Fruit fly (Drosophila melanogaster) whole organism, embryonic: Measurements from ENCODE around the gene CG14326.

ENCODE experiments used
- Antp ChIP-seq: fragments of 200-800 bp; sonication (Bioruptor generic); optimal IDR thresholded peaks from 3 replicates; lab custom pipeline; 2016; ENCODE audit warnings: missing biosample characterization, missing genetic modification characterization
- B-H2 ChIP-seq: fragments of 200-800 bp; sonication (Bioruptor generic); optimal IDR thresholded peaks from 2 replicates; lab custom pipeline; 2018; ENCODE audit warnings: missing biosample characterization, mild to moderate bottlenecking, missing genetic modification characterization
- Bdp1 ChIP-seq: fragments of 200-800 bp; sonication (Bioruptor generic); optimal IDR thresholded peaks from 3 replicates; lab custom pipeline; 2016; ENCODE audit warnings: missing biosample characterization, missing genetic modification characterization
- CG10267 ChIP-seq: fragments of 200-800 bp; sonication (Bioruptor generic); optimal IDR thresholded peaks from 2 replicates; lab custom pipeline; 2018; ENCODE audit warnings: missing biosample characterization, mild to moderate bottlenecking, missing genetic modification characterization, moderate library complexity
- CG12104 ChIP-seq: fragments of 200-800 bp; sonication (Bioruptor generic); optimal IDR thresholded peaks from 3 replicates; lab custom pipeline; 2016; ENCODE audit warnings: missing biosample characterization, missing genetic modification characterization
- CG12155 ChIP-seq: fragments of 200-800 bp; sonication (Bioruptor generic); optimal IDR thresholded peaks from 3 replicates; lab custom pipeline; 2016; ENCODE audit warnings: missing biosample characterization, missing genetic modification characterization
- CG12942 ChIP-seq: fragments of 200-800 bp; sonication (Bioruptor generic); optimal IDR thresholded peaks from 3 replicates; lab custom pipeline; 2016; ENCODE audit warnings: missing biosample characterization, missing genetic modification characterization
- CG13123 ChIP-seq: fragments of 200-800 bp; sonication (Bioruptor generic); optimal IDR thresholded peaks from 2 replicates; lab custom pipeline; 2016; ENCODE audit warnings: missing biosample characterization, missing genetic modification characterization
- CG15011 ChIP-seq: fragments of 200-800 bp; sonication (Bioruptor generic); optimal IDR thresholded peaks from 3 replicates; lab custom pipeline; 2018; ENCODE audit warnings: missing biosample characterization, mild to moderate bottlenecking, missing genetic modification characterization
- CG30020 ChIP-seq: fragments of 200-800 bp; optimal IDR thresholded peaks from 2 replicates; lab custom pipeline; 2019; ENCODE audit warnings: missing biosample characterization, mild to moderate bottlenecking, missing genetic modification characterization, moderate library complexity
- CG30403 ChIP-seq: fragments of 200-800 bp; sonication (Bioruptor generic); optimal IDR thresholded peaks from 3 replicates; lab custom pipeline; 2016; ENCODE audit warnings: missing biosample characterization, missing genetic modification characterization
- CG31365 ChIP-seq: fragments of 200-800 bp; sonication (Bioruptor generic); optimal IDR thresholded peaks from 2 replicates; lab custom pipeline; 2018; ENCODE audit warnings: missing biosample characterization, mild to moderate bottlenecking, missing genetic modification characterization
- CG31388 ChIP-seq: fragments of 200-800 bp; sonication (Bioruptor generic); optimal IDR thresholded peaks from 2 replicates; lab custom pipeline; 2016; ENCODE audit warnings: missing biosample characterization, missing genetic modification characterization
- CG32767 ChIP-seq: fragments of 200-800 bp; sonication (Bioruptor generic); IDR thresholded peaks from 2 replicates; pipeline ENCODE4 v1.3.6; 2022; ENCODE audit warnings: missing biosample characterization, missing genetic modification characterization
- CG4328 ChIP-seq: fragments of 200-800 bp; sonication (Bioruptor generic); optimal IDR thresholded peaks from 3 replicates; lab custom pipeline; 2017; ENCODE audit warnings: missing biosample characterization, missing genetic modification reagents, missing genetic modification characterization
- CG4617 ChIP-seq: fragments of 200-800 bp; sonication (Bioruptor generic); optimal IDR thresholded peaks from 3 replicates; lab custom pipeline; 2016; ENCODE audit warnings: missing biosample characterization, missing genetic modification characterization, borderline replicate concordance
- CG5245 ChIP-seq: fragments of 200-800 bp; sonication (Bioruptor generic); optimal IDR thresholded peaks from 3 replicates; lab custom pipeline; 2016; ENCODE audit warnings: missing biosample characterization, missing genetic modification characterization
- CG6175 ChIP-seq: fragments of 200-800 bp; sonication (Bioruptor generic); IDR thresholded peaks from 3 replicates; pipeline ENCODE4 v1.3.6; 2022; ENCODE audit warnings: missing biosample characterization, missing genetic modification characterization
- CG6683 ChIP-seq: fragments of 200-800 bp; sonication (Bioruptor generic); optimal IDR thresholded peaks from 2 replicates; lab custom pipeline; 2017; ENCODE audit warnings: missing biosample characterization, mild to moderate bottlenecking, missing genetic modification characterization, missing genetic modification reagents
- CG7928 ChIP-seq: fragments of 200-800 bp; sonication (Bioruptor generic); optimal IDR thresholded peaks from 2 replicates; lab custom pipeline; 2017; ENCODE audit warnings: missing biosample characterization, mild to moderate bottlenecking, missing genetic modification characterization
- CG8944 ChIP-seq: fragments of 200-800 bp; sonication (Bioruptor generic); optimal IDR thresholded peaks from 3 replicates; lab custom pipeline; 2016; ENCODE audit warnings: missing biosample characterization, missing genetic modification characterization
- CG9215 ChIP-seq: fragments of 200-800 bp; sonication (Bioruptor generic); IDR thresholded peaks from 2 replicates; pipeline ENCODE4 v1.3.6; 2022; ENCODE audit warnings: missing biosample characterization, missing genetic modification characterization
- CkIIα-i1 ChIP-seq: fragments of 200-800 bp; sonication (Bioruptor generic); IDR thresholded peaks from 2 replicates; pipeline ENCODE4 v1.3.6; 2022; ENCODE audit warnings: missing biosample characterization, missing genetic modification characterization
- D19A ChIP-seq: fragments of 200-800 bp; optimal IDR thresholded peaks from 3 replicates; lab custom pipeline; 2019; ENCODE audit warnings: missing biosample characterization, mild to moderate bottlenecking, missing genetic modification characterization, moderate library complexity
- E2f2 ChIP-seq: fragments of 200-800 bp; sonication (Bioruptor generic); IDR thresholded peaks from 2 replicates; pipeline ENCODE4 v1.3.6; 2022; ENCODE audit warnings: missing biosample characterization, missing genetic modification characterization
- Ets65A ChIP-seq: fragments of 200-800 bp; sonication (Bioruptor generic); peaks from one replicate; lab custom pipeline; 2016; ENCODE audit warnings: missing biosample characterization, missing genetic modification characterization
- Hand ChIP-seq: fragments of 200-800 bp; sonication (Bioruptor generic); optimal IDR thresholded peaks from 2 replicates; lab custom pipeline; 2017; ENCODE audit warnings: mild to moderate bottlenecking, missing biosample characterization, missing genetic modification reagents, missing genetic modification characterization
- Hr39 ChIP-seq: fragments of >200 bp; optimal IDR thresholded peaks from 2 replicates; lab custom pipeline; 2017
- Hr78 ChIP-seq, 2 experiments: fragments of 200-800 bp in 1 of 2; fragments of >200 bp in 1 of 2; sonication (Bioruptor generic) in 1 of 2; optimal IDR thresholded peaks; 2 replicates each; lab custom pipeline; 2017 to 2019; ENCODE audit warnings: missing biosample characterization in 2 of 2, missing genetic modification characterization in 2 of 2, mild to moderate bottlenecking in 1 of 2, moderate library complexity in 1 of 2
- Oli ChIP-seq: fragments of 200-800 bp; sonication (Bioruptor generic); optimal IDR thresholded peaks from 2 replicates; lab custom pipeline; 2018; ENCODE audit warnings: missing biosample characterization, mild to moderate bottlenecking, missing genetic modification characterization, moderate library complexity
- Side ChIP-seq: fragments of 200-800 bp; sonication (Bioruptor generic); optimal IDR thresholded peaks from 2 replicates; lab custom pipeline; 2016; ENCODE audit warnings: missing biosample characterization, missing genetic modification characterization
- Six4 ChIP-seq: fragments of 200-800 bp; sonication (Bioruptor generic); optimal IDR thresholded peaks from 2 replicates; lab custom pipeline; 2016; ENCODE audit warnings: missing biosample characterization, missing genetic modification characterization
- aop ChIP-seq: fragments of 200-800 bp; sonication (Bioruptor generic); IDR thresholded peaks from 2 replicates; pipeline ENCODE4 v1.3.6; 2022; ENCODE audit warnings: missing biosample characterization, missing genetic modification characterization
- bigmax ChIP-seq: fragments of 200-800 bp; sonication (Bioruptor generic); optimal IDR thresholded peaks from 2 replicates; lab custom pipeline; 2018; ENCODE audit warnings: missing biosample characterization, mild to moderate bottlenecking, missing genetic modification characterization
- crol ChIP-seq: fragments of 200-800 bp; sonication (Bioruptor generic); IDR thresholded peaks from 2 replicates; pipeline ENCODE4 v1.3.6; 2022; ENCODE audit warnings: missing biosample characterization, missing genetic modification characterization
- danr ChIP-seq: fragments of 200-800 bp; sonication (Bioruptor generic); IDR thresholded peaks from 2 replicates; pipeline ENCODE4 v1.3.6; 2022; ENCODE audit warnings: missing biosample characterization, missing genetic modification characterization
- dmrt11E ChIP-seq: fragments of 200-800 bp; sonication (Bioruptor generic); optimal IDR thresholded peaks from 3 replicates; lab custom pipeline; 2018; ENCODE audit warnings: missing biosample characterization, mild to moderate bottlenecking, missing genetic modification characterization, moderate library complexity
- fd102C ChIP-seq: fragments of 200-800 bp; sonication (Bioruptor generic); optimal IDR thresholded peaks from 2 replicates; lab custom pipeline; 2018; ENCODE audit warnings: missing biosample characterization, mild to moderate bottlenecking, missing genetic modification characterization, moderate library complexity
- grn ChIP-seq: fragments of 200-800 bp; sonication (Bioruptor generic); optimal IDR thresholded peaks from 3 replicates; lab custom pipeline; 2017; ENCODE audit warnings: missing biosample characterization, missing genetic modification characterization
- h ChIP-seq: fragments of >200 bp; optimal IDR thresholded peaks from 2 replicates; lab custom pipeline; 2017
- inv ChIP-seq: fragments of 200-800 bp; sonication (Bioruptor generic); IDR thresholded peaks from 2 replicates; pipeline ENCODE4 v1.3.6; 2022; ENCODE audit warnings: missing biosample characterization, missing genetic modification characterization; ENCODE audit not compliant: partially characterized antibody
- knrl ChIP-seq: fragments of 200-800 bp; sonication (Bioruptor generic); IDR thresholded peaks from 3 replicates; pipeline ENCODE4 v1.3.6; 2022; ENCODE audit warnings: missing biosample characterization, missing genetic modification characterization; ENCODE audit not compliant: partially characterized antibody
- odd ChIP-seq: fragments of 200-800 bp; sonication (Bioruptor generic); optimal IDR thresholded peaks from 2 replicates; lab custom pipeline; 2017; ENCODE audit warnings: missing biosample characterization, mild to moderate bottlenecking, missing genetic modification characterization
- prd ChIP-seq, 3 experiments: fragments of >200 bp in 2 of 3; fragments of 200-800 bp in 1 of 3; sonication (Bioruptor generic) in 1 of 3; optimal IDR thresholded peaks in 2 of 3; IDR thresholded peaks in 1 of 3; 2 replicates in 2 of 3; 3 replicates in 1 of 3; pipeline versions ENCODE4 v1.3.6 to Lab custom; 2017 to 2022; ENCODE audit warnings: missing biosample characterization in 1 of 3, missing genetic modification characterization in 1 of 3
- pum ChIP-seq: fragments of 200-800 bp; sonication (Bioruptor generic); optimal IDR thresholded peaks from 2 replicates; lab custom pipeline; 2016; ENCODE audit warnings: missing biosample characterization, missing genetic modification characterization
- schlank ChIP-seq: fragments of 200-800 bp; sonication (Bioruptor generic); optimal IDR thresholded peaks from 2 replicates; lab custom pipeline; 2018; ENCODE audit warnings: missing biosample characterization, mild to moderate bottlenecking, missing genetic modification characterization
- sisA ChIP-seq: fragments of 200-800 bp; sonication (Bioruptor generic); IDR thresholded peaks from 2 replicates; pipeline ENCODE4 v1.3.6; 2022; ENCODE audit warnings: missing biosample characterization, missing genetic modification characterization
- sob ChIP-seq: fragments of 200-800 bp; sonication (Bioruptor generic); IDR thresholded peaks from 2 replicates; pipeline ENCODE4 v1.3.6; 2022; ENCODE audit warnings: missing biosample characterization, missing genetic modification characterization
- unc-4 ChIP-seq: fragments of 200-800 bp; sonication (Bioruptor generic); IDR thresholded peaks from 2 replicates; pipeline ENCODE4 v1.3.6; 2022; ENCODE audit warnings: missing biosample characterization, missing genetic modification characterization; ENCODE audit not compliant: partially characterized antibody
- unpg ChIP-seq: fragments of 200-800 bp; sonication (Bioruptor generic); optimal IDR thresholded peaks from 3 replicates; lab custom pipeline; 2018; ENCODE audit warnings: missing biosample characterization, mild to moderate bottlenecking, missing genetic modification characterization, moderate library complexity
- usp ChIP-seq: fragments of >200 bp; optimal IDR thresholded peaks from 2 replicates; lab custom pipeline; 2017; ENCODE audit warnings: missing biosample characterization, missing genetic modification characterization
- vfl ChIP-seq: fragments of 200-800 bp; sonication (Bioruptor generic); optimal IDR thresholded peaks from 2 replicates; lab custom pipeline; 2016; ENCODE audit warnings: missing biosample characterization, missing genetic modification characterization
- yki ChIP-seq: fragments of >200 bp; optimal IDR thresholded peaks from 3 replicates; lab custom pipeline; 2018

CG14326 gene

dm6 chr3R:17605872-17606271 is 13.0 kb upstream of the CG14326 start, which contains the start of gene sll (continued):
- TF ChIP-seq Antp (GFP tag; lab: Kevin White, UChicago) = no peak
- no peak for TF ChIP-seq CG8944
- no peak for TF ChIP-seq unpg (GFP tag; lab: Kevin White, UChicago)
- no peak for TF ChIP-seq CG6683 (GFP tag; lab: Kevin White, UChicago)
- TF ChIP-seq CG30020 (tag; lab: Kevin White, UChicago) = no peak
- TF ChIP-seq Ets65A = no peak
- no peak for TF ChIP-seq CG12942
- TF ChIP-seq bigmax (GFP tag; lab: Kevin White, UChicago) = no peak
- no peak for TF ChIP-seq aop
- TF ChIP-seq yki (lab: Kevin White, UChicago) = no peak
- peak; percentile 39 for TF ChIP-seq CG4617
- no peak for TF ChIP-seq Side (GFP tag; lab: Kevin White, UChicago)
- no peak for TF ChIP-seq schlank
- no peak for TF ChIP-seq vfl (GFP tag; lab: Kevin White, UChicago)
- TF ChIP-seq prd (optimal IDR thresholded peaks at IDR 0.05; lab: Kevin White, UChicago) = no peak
- no peak for TF ChIP-seq prd (GFP tag; IDR thresholded peaks at IDR 0.05; lab: Robert Waterston, UW)
- no peak for TF ChIP-seq CG13123 (GFP tag; lab: Kevin White, UChicago)
- no peak for TF ChIP-seq CG7928 (GFP tag; lab: Kevin White, UChicago)
- TF ChIP-seq Oli = no peak
- no peak for TF ChIP-seq CkIIα-i1
- TF ChIP-seq inv (GFP tag; lab: Robert Waterston, UW) = no peak
- peak; percentile 10 for TF ChIP-seq fd102C
- no peak for TF ChIP-seq sob (GFP tag; lab: Robert Waterston, UW)
- TF ChIP-seq grn (GFP tag; lab: Kevin White, UChicago) = no peak
- TF ChIP-seq usp (GFP tag; lab: Kevin White, UChicago) = no peak
- TF ChIP-seq CG30403 (GFP tag; lab: Kevin White, UChicago) = no peak
- TF ChIP-seq CG12104 (GFP tag; lab: Kevin White, UChicago) = no peak
- no peak for TF ChIP-seq CG6175 (GFP tag; lab: Robert Waterston, UW)
- no peak for TF ChIP-seq odd (GFP tag; lab: Kevin White, UChicago)
- no peak for TF ChIP-seq knrl (GFP tag; lab: Robert Waterston, UW)
- no peak for TF ChIP-seq unc-4 (GFP tag; lab: Robert Waterston, UW)
- TF ChIP-seq CG31365 (tag; lab: Kevin White, UChicago) = no peak
- TF ChIP-seq sisA (GFP tag; lab: Robert Waterston, UW) = no peak
- no peak for TF ChIP-seq CG5245 (GFP tag; lab: Kevin White, UChicago)
- no peak for TF ChIP-seq CG9215 (GFP tag; lab: Robert Waterston, UW)
- no peak for TF ChIP-seq h (lab: Kevin White, UChicago)
- TF ChIP-seq CG10267 (tag; lab: Kevin White, UChicago) = peak; percentile 20
- no peak for TF ChIP-seq pum (GFP tag; lab: Kevin White, UChicago)
- TF ChIP-seq D19A (tag; lab: Kevin White, UChicago) = no peak
- TF ChIP-seq dmrt11E = no peak
- no peak for TF ChIP-seq CG4328
- peak; percentile 29; the same call in 1 of the 2 replicates for TF ChIP-seq E2f2
- no peak for TF ChIP-seq CG15011 (GFP tag; lab: Kevin White, UChicago)
- TF ChIP-seq CG32767 (GFP tag; lab: Robert Waterston, UW) = no peak
- TF ChIP-seq crol (GFP tag; lab: Robert Waterston, UW) = no peak
- peak; percentile 83 for TF ChIP-seq CG12155 (GFP tag; lab: Kevin White, UChicago)
- TF ChIP-seq CG31388 = no peak
- TF ChIP-seq Hand (GFP tag; lab: Kevin White, UChicago) = no peak
- no peak for TF ChIP-seq Bdp1
- TF ChIP-seq danr (GFP tag; lab: Robert Waterston, UW) = no peak
- TF ChIP-seq Hr39 (lab: Kevin White, UChicago) = no peak
- no peak for TF ChIP-seq Hr78 (GFP tag; optimal IDR thresholded peaks at IDR 0.05; lab: Kevin White, UChicago)
- TF ChIP-seq B-H2 (GFP tag; lab: Kevin White, UChicago) = no peak
- TF ChIP-seq Six4 (GFP tag; lab: Kevin White, UChicago) = no peak
